Worm (Caenorhabditis elegans) whole organism, late embryonic: ENCODE results near the gene his-60.

Source experiments
- C38D4.7 ChIP-seq: fragments of 200-800 bp; sonication (Bioruptor generic); optimal IDR thresholded peaks from 2 replicates; lab custom pipeline; 2018; ENCODE audit warnings: mild to moderate bottlenecking, missing genetic modification characterization, moderate library complexity, missing compliant biosample characterization
- K02D7.2 ChIP-seq: sonication (generic microtip); optimal IDR thresholded peaks from 2 replicates; lab custom pipeline; 2017; ENCODE audit warnings: mild to moderate bottlenecking, missing genetic modification characterization, missing compliant biosample characterization
- T23F11.4 ChIP-seq: fragments of 200-800 bp; sonication (Bioruptor generic); optimal IDR thresholded peaks from 2 replicates; lab custom pipeline; 2018; ENCODE audit warnings: mild to moderate bottlenecking, missing genetic modification characterization, missing compliant biosample characterization
- ceh-18 ChIP-seq: sonication (generic microtip); optimal IDR thresholded peaks from 2 replicates; lab custom pipeline; 2016; ENCODE audit warnings: missing genetic modification characterization, missing compliant biosample characterization
- ceh-24 ChIP-seq: sonication (generic microtip); optimal IDR thresholded peaks from 2 replicates; lab custom pipeline; 2016; ENCODE audit warnings: mild to moderate bottlenecking, missing genetic modification characterization, missing compliant biosample characterization
- dmd-4 ChIP-seq: sonication (generic microtip); optimal IDR thresholded peaks from 2 replicates; lab custom pipeline; 2016; ENCODE audit warnings: borderline replicate concordance, missing genetic modification characterization, missing compliant biosample characterization
- elt-2 ChIP-seq: sonication (generic microtip); optimal IDR thresholded peaks from 2 replicates; lab custom pipeline; 2016; ENCODE audit warnings: missing genetic modification reagents, missing genetic modification characterization, missing compliant biosample characterization
- elt-4 ChIP-seq: sonication (generic microtip); optimal IDR thresholded peaks from 2 replicates; lab custom pipeline; 2016; ENCODE audit warnings: missing genetic modification characterization, missing compliant biosample characterization
- eyg-1 ChIP-seq: sonication (generic microtip); optimal IDR thresholded peaks from 2 replicates; lab custom pipeline; 2016; ENCODE audit warnings: missing genotype, missing genetic modification characterization, missing compliant biosample characterization
- fkh-10 ChIP-seq: fragments of 150-350 bp; optimal IDR thresholded peaks from 2 replicates; lab custom pipeline; 2014; ENCODE audit warnings: missing biosample characterization, missing genetic modification reagents, missing genetic modification characterization
- fkh-6 ChIP-seq: sonication (generic microtip); optimal IDR thresholded peaks from 2 replicates; lab custom pipeline; 2016; ENCODE audit warnings: missing genetic modification characterization, missing compliant biosample characterization
- hlh-13 ChIP-seq: fragments of 200-800 bp; sonication (Bioruptor generic); optimal IDR thresholded peaks from 2 replicates; lab custom pipeline; 2018; ENCODE audit warnings: mild to moderate bottlenecking, missing genetic modification characterization, missing compliant biosample characterization
- hlh-15 ChIP-seq: sonication (generic microtip); optimal IDR thresholded peaks from 2 replicates; lab custom pipeline; 2016; ENCODE audit warnings: missing genetic modification characterization, missing compliant biosample characterization
- hlh-30 ChIP-seq: sonication (generic microtip); optimal IDR thresholded peaks from 2 replicates; lab custom pipeline; 2017; ENCODE audit warnings: antibody characterized with exemption, missing genetic modification characterization, missing compliant biosample characterization; ENCODE audit not compliant: insufficient read depth
- hlh-6 ChIP-seq: sonication (generic microtip); optimal IDR thresholded peaks from 2 replicates; lab custom pipeline; 2016; ENCODE audit warnings: missing genotype, missing genetic modification characterization, missing compliant biosample characterization
- hlh-8 ChIP-seq: sonication (generic microtip); optimal IDR thresholded peaks from 2 replicates; lab custom pipeline; 2016; ENCODE audit warnings: missing genotype, missing genetic modification characterization, missing compliant biosample characterization
- lim-6 ChIP-seq: sonication (generic microtip); optimal IDR thresholded peaks from 2 replicates; lab custom pipeline; 2016; ENCODE audit warnings: missing genetic modification characterization, missing compliant biosample characterization
- madf-2 ChIP-seq: sonication (generic microtip); optimal IDR thresholded peaks from 2 replicates; lab custom pipeline; 2017; ENCODE audit warnings: missing genetic modification characterization, missing compliant biosample characterization
- mec-3 ChIP-seq: sonication (generic microtip); optimal IDR thresholded peaks from 2 replicates; lab custom pipeline; 2016; ENCODE audit warnings: borderline replicate concordance, missing genetic modification characterization, missing compliant biosample characterization
- nfya-1 ChIP-seq: sonication (generic microtip); optimal IDR thresholded peaks from 2 replicates; lab custom pipeline; 2017; ENCODE audit warnings: missing genetic modification characterization, mild to moderate bottlenecking, missing compliant biosample characterization, antibody characterized with exemption, moderate library complexity
- nhr-11 ChIP-seq: fragments of 150-350 bp; optimal IDR thresholded peaks from 2 replicates; lab custom pipeline; 2014; ENCODE audit warnings: missing biosample characterization, missing genetic modification characterization
- nhr-232 ChIP-seq: sonication (generic microtip); optimal IDR thresholded peaks from 2 replicates; lab custom pipeline; 2016; ENCODE audit warnings: missing genetic modification characterization, missing compliant biosample characterization
- odd-2 ChIP-seq: sonication (generic microtip); optimal IDR thresholded peaks from 2 replicates; lab custom pipeline; 2017; ENCODE audit warnings: antibody characterized with exemption, mild to moderate bottlenecking, missing genetic modification characterization, missing compliant biosample characterization
- pag-3 ChIP-seq: sonication (generic microtip); optimal IDR thresholded peaks from 2 replicates; lab custom pipeline; 2016; ENCODE audit warnings: missing compliant biosample characterization, missing genetic modification characterization, borderline replicate concordance
- pat-9 ChIP-seq: fragments of 200-800 bp; sonication (Bioruptor generic); optimal IDR thresholded peaks from 2 replicates; lab custom pipeline; 2018; ENCODE audit warnings: mild to moderate bottlenecking, missing genetic modification characterization, moderate library complexity, missing compliant biosample characterization
- pax-1 ChIP-seq: fragments of 150-350 bp; optimal IDR thresholded peaks from 2 replicates; lab custom pipeline; 2014; ENCODE audit warnings: missing biosample characterization, missing genetic modification characterization
- pha-4 ChIP-seq: fragments of 150-350 bp; optimal IDR thresholded peaks from 2 replicates; lab custom pipeline; 2018; ENCODE audit warnings: missing biosample characterization, missing genetic modification reagents, missing genetic modification characterization
- ref-2 ChIP-seq: sonication (generic microtip); optimal IDR thresholded peaks from 2 replicates; lab custom pipeline; 2016; ENCODE audit warnings: missing genetic modification characterization, missing compliant biosample characterization
- rnt-1 ChIP-seq: sonication (generic microtip); optimal IDR thresholded peaks from 2 replicates; lab custom pipeline; 2016; ENCODE audit warnings: missing genetic modification characterization, missing compliant biosample characterization
- sdc-2 ChIP-seq: sonication (generic microtip); optimal IDR thresholded peaks from 2 replicates; lab custom pipeline; 2016; ENCODE audit warnings: missing genotype, missing genetic modification characterization, missing compliant biosample characterization
- sox-2 ChIP-seq: fragments of 200-800 bp; sonication (Bioruptor generic); IDR thresholded peaks from 2 replicates; pipeline ENCODE4 v1.3.6; 2022; ENCODE audit warnings: missing genetic modification reagents, missing genetic modification characterization, missing compliant biosample characterization
- sox-4 ChIP-seq: sonication (generic microtip); optimal IDR thresholded peaks from 2 replicates; lab custom pipeline; 2017; ENCODE audit warnings: mild to moderate bottlenecking, missing genetic modification characterization, inconsistent platforms, missing compliant biosample characterization
- tbx-2 ChIP-seq: sonication (generic microtip); optimal IDR thresholded peaks from 2 replicates; lab custom pipeline; 2016; ENCODE audit warnings: missing genetic modification characterization, missing compliant biosample characterization
- ttx-3 ChIP-seq: sonication (generic microtip); optimal IDR thresholded peaks from 2 replicates; lab custom pipeline; 2016; ENCODE audit warnings: missing genetic modification reagents, missing genetic modification characterization, missing compliant biosample characterization
- unc-3 ChIP-seq, 2 experiments: fragments of 200-800 bp in 1 of 2; sonication (Bioruptor generic) in 1 of 2; sonication (generic microtip) in 1 of 2; conservative IDR thresholded peaks in 1 of 2; optimal IDR thresholded peaks in 1 of 2; 2 replicates each; pipeline versions ENCODE4 v1.3.6 to Lab custom; 2016 to 2022; ENCODE audit warnings: missing compliant biosample characterization in 2 of 2, missing genetic modification characterization in 2 of 2, missing genetic modification reagents in 1 of 2
- unc-55 ChIP-seq: sonication (generic microtip); optimal IDR thresholded peaks from 2 replicates; lab custom pipeline; 2017; ENCODE audit warnings: missing biosample characterization, missing genetic modification reagents, missing genetic modification characterization
- unc-86 ChIP-seq: sonication (generic microtip); optimal IDR thresholded peaks from 2 replicates; lab custom pipeline; 2016; ENCODE audit warnings: missing genetic modification characterization, missing compliant biosample characterization

The his-60 gene

DNA sequence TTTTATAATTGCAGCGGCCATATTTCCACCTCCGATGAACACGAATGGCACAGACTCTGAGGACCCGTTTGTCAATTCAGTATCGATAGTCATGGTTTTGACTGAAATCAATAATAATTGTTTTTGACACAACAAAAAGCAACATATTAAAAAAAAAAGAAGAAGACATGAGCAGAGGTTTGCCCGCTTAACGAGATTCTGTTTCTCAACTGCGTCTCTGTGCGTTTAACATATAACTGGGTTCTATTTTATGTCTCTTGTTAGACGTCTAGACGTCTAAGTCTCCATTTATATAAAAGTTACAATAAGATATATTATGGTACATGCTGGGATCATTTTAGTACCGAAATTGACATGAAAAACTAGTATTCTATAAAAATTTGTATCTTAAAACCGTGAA, 10.6 kb downstream of the his-60 start, which contains the start of gene pycr-4:
TSS of gene pycr-4 (minus strand) at position 101 of the 400 bp plus-strand sequence.
- TF ChIP-seq hlh-15 (tag; lab: Kevin White, UChicago) (no peak), fkh-10 (GFP tag; lab: Kevin White, UChicago) (no peak), ttx-3 (tag; lab: Kevin White, UChicago) (no peak), C38D4.7 (GFP tag; lab: Kevin White, UChicago) (no peak)

DNA sequence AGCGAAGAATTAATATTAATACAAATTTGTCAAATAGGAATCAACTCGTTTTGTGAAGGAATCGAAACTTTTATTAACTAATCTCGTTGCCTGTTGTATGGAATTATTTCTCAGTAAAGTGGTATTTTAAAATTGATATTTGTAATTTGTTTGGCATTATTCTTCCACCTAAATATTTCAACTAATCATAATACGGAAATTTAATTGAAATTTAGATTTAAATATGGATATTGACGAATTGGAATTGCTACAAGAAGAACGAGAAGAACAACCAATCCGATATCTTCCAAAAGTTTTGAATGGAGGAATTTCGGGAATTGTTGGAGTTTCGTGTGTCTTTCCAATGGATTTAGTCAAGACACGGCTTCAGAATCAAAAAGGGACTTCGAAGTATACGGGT, 13.0 kb downstream of the his-60 start, which contains the start of gene slc-25A18.2:
TSS of gene slc-25A18.2 (plus strand) at position 216 of the 400 bp plus-strand sequence.
- TF ChIP-seq nhr-232 (tag; lab: Kevin White, UChicago) = no peak
- TF ChIP-seq fkh-6 = no peak
- no peak for TF ChIP-seq T23F11.4 (GFP tag; lab: Kevin White, UChicago)

DNA sequence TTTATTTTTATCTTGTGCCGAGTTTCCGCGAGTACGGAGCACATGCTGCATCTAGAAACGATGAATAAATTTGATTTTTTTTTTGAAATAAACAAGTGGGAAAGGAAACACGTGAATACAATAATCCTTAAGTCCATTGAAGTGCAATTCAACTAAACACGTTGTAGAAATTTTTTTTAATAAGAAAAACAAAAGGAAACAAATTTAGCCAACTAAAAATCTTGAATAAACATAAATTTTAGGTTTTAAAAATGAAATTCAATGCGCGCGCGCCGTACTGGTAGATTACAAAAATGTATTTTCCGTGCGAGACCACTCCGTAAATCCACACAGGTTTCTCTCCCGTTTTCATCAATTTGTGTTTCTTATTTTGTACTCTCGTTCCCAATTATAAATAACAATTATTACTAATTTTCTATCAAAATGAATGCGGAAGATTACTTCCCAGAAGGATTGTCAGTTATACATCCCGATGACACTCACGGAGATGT, 14.6 kb downstream of the his-60 start, which contains the start of the genes plk-3 and F55G1.6:
TSS of gene plk-3 (minus strand) at position 51 of the 491 bp plus-strand sequence.
TSS of gene F55G1.6 (plus strand) at position 359 of the 491 bp plus-strand sequence.
- no peak for TF ChIP-seq sox-4
- no peak for TF ChIP-seq hlh-30
- TF ChIP-seq eyg-1 (tag; lab: Kevin White, UChicago) = no peak
- no peak for TF ChIP-seq ceh-24 (tag; lab: Kevin White, UChicago)
- TF ChIP-seq hlh-8 (tag; lab: Kevin White, UChicago) = no peak
- no peak for TF ChIP-seq pag-3 (tag; lab: Kevin White, UChicago)
- TF ChIP-seq ceh-18 (tag; lab: Kevin White, UChicago) = no peak
- no peak for TF ChIP-seq elt-2 (tag; lab: Kevin White, UChicago)
- TF ChIP-seq odd-2 (tag; lab: Kevin White, UChicago) = no peak

DNA sequence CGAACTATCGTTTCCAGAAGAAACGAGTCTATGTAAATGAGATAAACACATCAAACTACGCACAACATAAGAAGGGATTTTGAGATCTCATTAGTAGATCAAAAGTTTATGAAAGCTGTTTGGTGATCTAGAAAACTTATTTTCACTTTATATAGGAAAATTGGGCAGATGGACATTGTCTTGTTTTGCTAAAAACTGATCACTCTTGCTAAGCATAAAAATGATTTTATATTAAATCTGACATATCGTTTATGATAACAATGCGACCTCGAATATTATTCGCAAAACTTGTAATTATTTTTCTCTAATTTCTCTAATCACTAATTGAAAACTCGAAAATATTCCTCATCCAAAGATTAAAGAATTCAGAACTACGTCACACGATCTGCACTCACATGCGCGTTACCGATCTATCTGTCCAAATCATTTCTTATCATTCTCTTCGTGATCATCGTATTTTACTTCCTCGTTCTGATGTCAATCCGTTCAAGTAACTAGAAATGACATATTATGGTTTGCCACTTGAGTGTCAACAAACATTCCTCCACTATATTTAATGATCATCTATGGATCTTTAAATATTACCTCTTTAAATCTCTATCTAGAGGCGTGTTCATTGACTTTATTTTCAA, 17.9 kb downstream of the his-60 start, which contains the start of gene F55G1.7:
TSS of gene F55G1.7 (minus strand) at position 51 of the 632 bp plus-strand sequence.
- TF ChIP-seq lim-6 (no peak), T23F11.4 (GFP tag; lab: Kevin White, UChicago) (no peak), nhr-11 (tag; lab: Kevin White, UChicago) (no peak), elt-4 (tag; lab: Kevin White, UChicago) (no peak), tbx-2 (tag; lab: Kevin White, UChicago) (no peak), hlh-6 (no peak), pax-1 (tag; lab: Kevin White, UChicago) (no peak), hlh-13 (GFP tag; lab: Kevin White, UChicago) (no peak), ref-2 (no peak), sox-2 (GFP tag; lab: Robert Waterston, UW) (no peak), rnt-1 (tag; lab: Kevin White, UChicago) (no peak), madf-2 (tag; lab: Kevin White, UChicago) (no peak), pha-4 (tag; lab: Kevin White, UChicago) (no peak), mec-3 (no peak)

DNA sequence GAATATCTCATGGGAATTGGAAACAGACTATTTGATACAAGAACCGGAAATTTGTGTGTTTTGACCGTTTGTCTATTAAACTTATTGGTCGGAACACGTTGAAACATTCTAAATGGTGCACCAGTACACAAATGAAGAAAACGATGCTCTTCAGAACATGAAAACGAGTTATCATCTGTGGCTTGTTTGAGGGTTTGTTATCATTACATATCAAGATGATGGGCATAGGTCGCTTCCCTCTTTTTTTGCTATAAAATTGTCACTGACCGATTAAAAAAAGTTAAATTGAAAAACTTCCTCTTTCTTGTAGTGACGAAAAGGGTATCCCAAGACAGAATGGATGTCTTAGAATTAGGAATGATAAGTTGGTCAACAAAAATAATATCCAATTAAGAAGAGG, 19.2 kb downstream of the his-60 start:
- no peak for TF ChIP-seq unc-86 (tag; lab: Kevin White, UChicago)
- TF ChIP-seq hlh-6 = no peak
- TF ChIP-seq dmd-4 (tag; lab: Kevin White, UChicago) = no peak
- TF ChIP-seq K02D7.2 (tag; lab: Kevin White, UChicago) = no peak
- no peak for TF ChIP-seq sdc-2
- TF ChIP-seq nfya-1 (tag; lab: Kevin White, UChicago) = no peak
- TF ChIP-seq elt-4 (tag; lab: Kevin White, UChicago) = no peak
- TF ChIP-seq pat-9 (tag; lab: Kevin White, UChicago) = no peak
- TF ChIP-seq unc-3 (GFP tag; conservative IDR thresholded peaks at IDR 0.05; lab: Robert Waterston, UW) = no peak
- TF ChIP-seq unc-3 (tag; optimal IDR thresholded peaks at IDR 0.05; lab: Kevin White, UChicago) = no peak
- TF ChIP-seq unc-55 (GFP tag; lab: Kevin White, UChicago) = no peak
- no peak for TF ChIP-seq ref-2
- no peak for TF ChIP-seq madf-2 (tag; lab: Kevin White, UChicago)
